Fruit fly (Drosophila melanogaster): ENCODE data around the gene CG43077.

dm6 chrX:17093900-17094446 is 25.6 kb upstream of the CG43077 start:
- TF ChIP-seq Blimp-1 (GFP tag; optimal IDR thresholded peaks at IDR 0.05) (no peak), CG3032 (tag; optimal IDR thresholded peaks at IDR 0.05) (no peak), CG6163 (GFP tag; IDR thresholded peaks at IDR 0.05) (no peak), CG8632 (GFP tag; optimal IDR thresholded peaks at IDR 0.05) (no peak), Hr38 (GFP tag; optimal IDR thresholded peaks at IDR 0.05) (no peak), Met (GFP tag; optimal IDR thresholded peaks at IDR 0.05) (no peak), spab (GFP tag; optimal IDR thresholded peaks at IDR 0.05) (no peak), salr (GFP tag; optimal IDR thresholded peaks at IDR 0.05) (no peak), Eip75B (GFP tag; optimal IDR thresholded peaks at IDR 0.05) (no peak), OdsH (GFP tag; optimal IDR thresholded peaks at IDR 0.05) (no peak), Eip78C (GFP tag) (peak; percentile 0), Lpt (GFP tag; optimal IDR thresholded peaks at IDR 0.05) (no peak), CG7368 (GFP tag; optimal IDR thresholded peaks at IDR 0.05) (no peak)

All from whole organism, prepupa.